Fruit fly (Drosophila melanogaster) whole organism, adult: ENCODE measurements around the gene ph-p.

Experiments
- CG11617 ChIP-seq: fragments of 200-800 bp; sonication (Bioruptor generic); optimal IDR thresholded peaks from 2 replicates; lab custom pipeline; 2017; ENCODE audit warnings: mild to moderate bottlenecking, missing biosample characterization, missing genetic modification reagents, missing genetic modification characterization
- CG14711 ChIP-seq: fragments of 200-800 bp; sonication (Bioruptor generic); optimal IDR thresholded peaks from 2 replicates; lab custom pipeline; 2018; ENCODE audit warnings: missing biosample characterization, mild to moderate bottlenecking, missing genetic modification characterization, moderate library complexity
- CG1620 ChIP-seq: fragments of 200-800 bp; sonication (Bioruptor generic); optimal IDR thresholded peaks from 2 replicates; lab custom pipeline; 2016; ENCODE audit warnings: missing biosample characterization, missing genetic modification characterization
- CG33017 ChIP-seq: fragments of 200-800 bp; sonication (Bioruptor generic); optimal IDR thresholded peaks from 2 replicates; lab custom pipeline; 2018; ENCODE audit warnings: missing biosample characterization, mild to moderate bottlenecking, missing genetic modification characterization, moderate library complexity
- CG7101 ChIP-seq: fragments of 200-800 bp; sonication (Bioruptor generic); optimal IDR thresholded peaks from 2 replicates; lab custom pipeline; 2018; ENCODE audit warnings: missing biosample characterization, mild to moderate bottlenecking, missing genetic modification characterization, moderate library complexity
- Clk ChIP-seq: fragments of 200-800 bp; sonication (Bioruptor generic); optimal IDR thresholded peaks from 2 replicates; lab custom pipeline; 2017; ENCODE audit warnings: missing biosample characterization, missing genetic modification characterization
- Crg-1 ChIP-seq: fragments of 200-800 bp; sonication (Bioruptor generic); optimal IDR thresholded peaks from 2 replicates; lab custom pipeline; 2016; ENCODE audit warnings: missing biosample characterization, missing genetic modification characterization
- Mnt ChIP-seq: fragments of 200-800 bp; sonication (Bioruptor generic); optimal IDR thresholded peaks from 2 replicates; lab custom pipeline; 2016; ENCODE audit warnings: missing biosample characterization, mild to moderate bottlenecking, missing genetic modification characterization
- cnc ChIP-seq, 2 experiments: fragments of >200 bp; optimal IDR thresholded peaks; 2 replicates each; lab custom pipeline; 2017
- kay ChIP-seq: fragments of 200-800 bp; sonication (Bioruptor generic); peaks from one replicate; lab custom pipeline; 2016; ENCODE audit warnings: missing biosample characterization, missing genetic modification characterization, borderline replicate concordance
- ovo ChIP-seq: fragments of 200-800 bp; sonication (Bioruptor generic); optimal IDR thresholded peaks from 2 replicates; lab custom pipeline; 2016; ENCODE audit warnings: missing biosample characterization, missing genetic modification characterization
- pad ChIP-seq: fragments of 200-800 bp; sonication (Bioruptor generic); optimal IDR thresholded peaks from 3 replicates; lab custom pipeline; 2017; ENCODE audit warnings: missing biosample characterization, missing genetic modification characterization, mild to moderate bottlenecking, moderate library complexity, missing genetic modification reagents

- TF ChIP-seq CG33017 (no peak), CG11617 (GFP tag; lab: Kevin White, UChicago) (no peak), kay (GFP tag; lab: Kevin White, UChicago) (no peak), CG14711 (tag; lab: Kevin White, UChicago) (no peak), Clk (GFP tag; lab: Kevin White, UChicago) (no peak), Mnt (GFP tag; lab: Kevin White, UChicago) (no peak), CG7101 (tag; lab: Kevin White, UChicago) (no peak), pad (GFP tag; lab: Kevin White, UChicago) (no peak), cnc (optimal IDR thresholded peaks at IDR 0.05; lab: Kevin White, UChicago) (no peak), ovo (GFP tag; lab: Kevin White, UChicago) (no peak), Crg-1 (GFP tag; lab: Kevin White, UChicago) (no peak), CG1620 (GFP tag; lab: Kevin White, UChicago) (no peak)
These were observed 4.8 kb upstream of the ph-p start for dm6 chrX:2142935-2143312.
